Fruit fly (Drosophila melanogaster) whole organism, pupa: ENCODE measurements around the gene Sfxn2.

Source experiments
- CG12605 ChIP-seq: fragments of 200-800 bp; sonication (Bioruptor generic); IDR thresholded peaks from 2 replicates; pipeline ENCODE4 v1.3.6; 2022; ENCODE audit warnings: missing biosample characterization, missing genetic modification characterization
- CG13204 ChIP-seq: fragments of 200-800 bp; sonication (Bioruptor generic); optimal IDR thresholded peaks from 2 replicates; lab custom pipeline; 2018; ENCODE audit warnings: missing biosample characterization, mild to moderate bottlenecking, missing genetic modification characterization, moderate library complexity
- CG14655 ChIP-seq: fragments of 200-800 bp; sonication (Bioruptor generic); optimal IDR thresholded peaks from 3 replicates; lab custom pipeline; 2017; ENCODE audit warnings: mild to moderate bottlenecking, missing biosample characterization, missing genetic modification reagents, missing genetic modification characterization
- CG15710 ChIP-seq: fragments of 200-800 bp; sonication (Bioruptor generic); optimal IDR thresholded peaks from 2 replicates; lab custom pipeline; 2018; ENCODE audit warnings: missing biosample characterization, mild to moderate bottlenecking, missing genetic modification characterization, moderate library complexity
- CG17806 ChIP-seq: fragments of 200-800 bp; sonication (Bioruptor generic); optimal IDR thresholded peaks from 2 replicates; lab custom pipeline; 2018; ENCODE audit warnings: missing biosample characterization, mild to moderate bottlenecking, missing genetic modification characterization, moderate library complexity
- Pif1B ChIP-seq: fragments of 200-800 bp; sonication (Bioruptor generic); optimal IDR thresholded peaks from 3 replicates; lab custom pipeline; 2016; ENCODE audit warnings: missing biosample characterization, missing genetic modification characterization
- Snoo ChIP-seq: fragments of 200-800 bp; sonication (Bioruptor generic); optimal IDR thresholded peaks from 3 replicates; lab custom pipeline; 2017; ENCODE audit warnings: missing biosample characterization, mild to moderate bottlenecking, missing genetic modification characterization, inconsistent platforms

dm6 chr3L:19019308-19019749 lies 43.6 kb upstream of the Sfxn2 start:
- no peak for TF ChIP-seq CG13204 (GFP tag; lab: Kevin White, UChicago)
- no peak for TF ChIP-seq Snoo (tag; lab: Kevin White, UChicago)
- TF ChIP-seq CG17806 (tag; lab: Kevin White, UChicago), result no peak
- no peak for TF ChIP-seq CG12605 (GFP tag; lab: Robert Waterston, UW)
- TF ChIP-seq CG15710 (tag; lab: Kevin White, UChicago), result no peak
- TF ChIP-seq CG14655 (GFP tag; lab: Kevin White, UChicago), result no peak
- TF ChIP-seq Pif1B (GFP tag; lab: Kevin White, UChicago), result no peak
